Worm (Caenorhabditis elegans): ENCODE results near the gene flp-28.

Gene flp-28

ce11 chrX:10053742-10054409 is 33.9 kb downstream of the flp-28 start, which contains the start of gene cbs-1:
Gene cbs-1 (plus strand): TSS chrX:10054275.
- TF ChIP-seq ets-7 (tag; optimal IDR thresholded peaks at IDR 0.05) (no peak), ama-1 (optimal IDR thresholded peaks at IDR 0.05) (no peak), ceh-13 (GFP tag; optimal IDR thresholded peaks at IDR 0.05) (no peak), F13C5.2 (tag; optimal IDR thresholded peaks at IDR 0.05) (no peak), scrt-1 (GFP tag; IDR thresholded peaks at IDR 0.05) (no peak), sea-1 (GFP tag; conservative IDR thresholded peaks at IDR 0.05) (no peak), hmg-4 (GFP tag; optimal IDR thresholded peaks at IDR 0.05) (no peak), pes-1 (GFP tag; IDR thresholded peaks at IDR 0.05) (no peak), tbx-11 (GFP tag; IDR thresholded peaks at IDR 0.05) (no peak), aly-1 (tag; optimal IDR thresholded peaks at IDR 0.05) (no peak), tbx-37 (GFP tag; conservative IDR thresholded peaks at IDR 0.05) (no peak), hmbx-1 (tag; optimal IDR thresholded peaks at IDR 0.05) (no peak), hnd-1 (tag; optimal IDR thresholded peaks at IDR 0.05) (no peak), tra-4 (tag; optimal IDR thresholded peaks at IDR 0.05) (no peak)

DNA sequence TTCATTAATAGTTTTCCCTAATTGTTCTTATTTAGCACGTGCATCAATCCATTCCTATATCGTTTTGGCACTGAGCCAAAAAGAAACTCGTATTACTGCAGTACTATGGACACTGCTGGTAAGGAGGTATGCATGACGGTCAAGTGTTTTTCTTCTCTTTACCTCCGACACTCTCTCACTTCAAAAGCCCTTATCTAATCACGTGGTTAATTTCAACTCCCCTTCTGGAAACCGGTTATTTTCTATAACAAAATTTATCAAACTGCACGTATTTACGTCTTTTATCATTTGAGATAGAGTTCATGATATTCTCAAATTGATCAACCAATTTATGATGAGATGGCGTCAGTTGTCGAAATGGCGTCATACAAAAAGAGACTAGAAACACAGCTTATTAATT is 36.1 kb downstream of the flp-28 start:
- TF ChIP-seq hnd-1 (tag; optimal IDR thresholded peaks at IDR 0.05) (no peak), scrt-1 (GFP tag; IDR thresholded peaks at IDR 0.05) (no peak), pes-1 (GFP tag; IDR thresholded peaks at IDR 0.05) (no peak), ets-7 (tag; optimal IDR thresholded peaks at IDR 0.05) (no peak), hmbx-1 (tag; optimal IDR thresholded peaks at IDR 0.05) (no peak), ama-1 (optimal IDR thresholded peaks at IDR 0.05) (no peak), B0310.2 (tag; optimal IDR thresholded peaks at IDR 0.05) (no peak), aly-1 (tag; optimal IDR thresholded peaks at IDR 0.05) (no peak), hmg-4 (GFP tag; optimal IDR thresholded peaks at IDR 0.05) (no peak), F13C5.2 (tag; optimal IDR thresholded peaks at IDR 0.05) (no peak), flt-1 (GFP tag; IDR thresholded peaks at IDR 0.05) (no peak), tbx-37 (GFP tag; conservative IDR thresholded peaks at IDR 0.05) (no peak), sea-1 (GFP tag; conservative IDR thresholded peaks at IDR 0.05) (no peak), tra-4 (tag; optimal IDR thresholded peaks at IDR 0.05) (no peak), ceh-36 (tag; optimal IDR thresholded peaks at IDR 0.05) (no peak), tbx-11 (GFP tag; IDR thresholded peaks at IDR 0.05) (no peak), ceh-13 (GFP tag; optimal IDR thresholded peaks at IDR 0.05) (no peak)

DNA sequence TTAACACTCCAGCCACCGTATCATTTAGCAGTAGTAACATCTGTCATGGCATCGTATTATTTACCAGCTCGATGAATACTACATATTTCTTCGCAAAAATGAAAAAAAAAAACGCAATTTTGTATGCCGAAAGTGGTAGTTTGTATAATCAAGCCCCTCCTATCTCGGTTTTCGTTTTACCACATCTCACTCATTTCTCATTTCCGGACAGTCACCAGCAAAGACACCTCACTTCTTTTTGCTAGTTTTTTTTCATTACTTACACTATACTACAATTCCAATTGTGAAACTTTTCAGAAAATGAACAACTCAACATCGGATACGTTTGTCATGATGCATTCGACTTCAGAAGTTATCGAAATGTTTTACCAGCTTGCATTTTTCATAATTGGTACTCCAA is 38.6 kb downstream of the flp-28 start, which contains the start of gene gnrr-3:
Gene gnrr-3, plus strand, starts transcription at position 301 of the 400 bp plus-strand sequence.
- TF ChIP-seq flt-1 (GFP tag; IDR thresholded peaks at IDR 0.05) (no peak), tbx-11 (GFP tag; IDR thresholded peaks at IDR 0.05) (no peak), tbx-37 (GFP tag; conservative IDR thresholded peaks at IDR 0.05) (no peak), ets-7 (tag; optimal IDR thresholded peaks at IDR 0.05) (no peak), F13C5.2 (tag; optimal IDR thresholded peaks at IDR 0.05) (no peak), sea-1 (GFP tag; conservative IDR thresholded peaks at IDR 0.05) (no peak), hmg-4 (GFP tag; optimal IDR thresholded peaks at IDR 0.05) (no peak), scrt-1 (GFP tag; IDR thresholded peaks at IDR 0.05) (no peak), ceh-13 (GFP tag; optimal IDR thresholded peaks at IDR 0.05) (no peak), aly-1 (tag; optimal IDR thresholded peaks at IDR 0.05) (no peak), ama-1 (optimal IDR thresholded peaks at IDR 0.05) (no peak), pes-1 (GFP tag; IDR thresholded peaks at IDR 0.05) (no peak), tra-4 (tag; optimal IDR thresholded peaks at IDR 0.05) (no peak), hmbx-1 (tag; optimal IDR thresholded peaks at IDR 0.05) (no peak), hnd-1 (tag; optimal IDR thresholded peaks at IDR 0.05) (no peak), B0310.2 (tag; optimal IDR thresholded peaks at IDR 0.05) (no peak), ceh-36 (tag; optimal IDR thresholded peaks at IDR 0.05) (no peak)

- TF ChIP-seq B0310.2 (tag; optimal IDR thresholded peaks at IDR 0.05) (no peak), hmbx-1 (tag; optimal IDR thresholded peaks at IDR 0.05) (no peak)
These were observed 40.4 kb downstream of the flp-28 start, which contains the start of gene ZC374.2 for ce11 chrX:10047325-10047724. Gene ZC374.2 (minus strand): TSS chrX:10047425.

DNA sequence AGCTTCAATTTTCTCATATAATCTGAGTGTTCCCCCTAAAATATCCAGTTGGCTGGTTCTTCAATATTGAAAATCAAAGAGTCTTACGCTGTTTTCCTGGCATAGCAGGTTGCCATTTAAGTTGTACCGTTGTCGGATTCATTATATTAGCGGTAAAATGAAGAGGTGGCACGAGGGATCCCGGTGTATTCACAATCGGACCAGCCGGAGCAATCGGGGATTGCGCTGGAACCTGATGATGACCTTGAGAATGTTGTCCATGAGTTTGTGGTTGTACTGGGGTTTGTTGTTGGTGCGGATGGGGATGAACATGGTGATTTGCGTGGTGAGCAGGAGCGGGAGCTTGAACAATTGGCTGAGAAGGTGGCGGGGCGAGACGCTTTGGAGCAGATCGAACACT is 43.3 kb downstream of the flp-28 start:
- TF ChIP-seq ets-7 (tag; optimal IDR thresholded peaks at IDR 0.05) (no peak), sea-1 (GFP tag; conservative IDR thresholded peaks at IDR 0.05) (no peak), ama-1 (optimal IDR thresholded peaks at IDR 0.05) (no peak), tbx-37 (GFP tag; conservative IDR thresholded peaks at IDR 0.05) (no peak), flt-1 (GFP tag; IDR thresholded peaks at IDR 0.05) (no peak), F13C5.2 (tag; optimal IDR thresholded peaks at IDR 0.05) (no peak), aly-1 (tag; optimal IDR thresholded peaks at IDR 0.05) (no peak), hnd-1 (tag; optimal IDR thresholded peaks at IDR 0.05) (no peak), tbx-11 (GFP tag; IDR thresholded peaks at IDR 0.05) (no peak), tra-4 (tag; optimal IDR thresholded peaks at IDR 0.05) (no peak), pes-1 (GFP tag; IDR thresholded peaks at IDR 0.05) (no peak), hmg-4 (GFP tag; optimal IDR thresholded peaks at IDR 0.05) (no peak), scrt-1 (GFP tag; IDR thresholded peaks at IDR 0.05) (no peak), ceh-13 (GFP tag; optimal IDR thresholded peaks at IDR 0.05) (no peak), ceh-36 (tag; optimal IDR thresholded peaks at IDR 0.05) (no peak)

Measured in whole organism, early embryonic.